Fruit fly (Drosophila melanogaster) whole organism, embryonic: ENCODE data around the gene ppk.

Source experiments
- Abd-B ChIP-seq: fragments of 200-800 bp; sonication (Bioruptor generic); optimal IDR thresholded peaks from 2 replicates; lab custom pipeline; 2018; ENCODE audit warnings: missing biosample characterization, mild to moderate bottlenecking, missing genetic modification characterization, moderate library complexity
- C15 ChIP-seq: fragments of 200-800 bp; sonication (Bioruptor generic); IDR thresholded peaks from 3 replicates; pipeline ENCODE4 v1.3.6; 2022; ENCODE audit warnings: missing biosample characterization, missing genetic modification characterization
- D ChIP-seq, 2 experiments: fragments of 200-800 bp in 1 of 2; fragments of >200 bp in 1 of 2; sonication (Bioruptor generic) in 1 of 2; optimal IDR thresholded peaks; 2 replicates in 1 of 2; 3 replicates in 1 of 2; lab custom pipeline; 2017; ENCODE audit warnings: mild to moderate bottlenecking in 1 of 2, missing biosample characterization in 1 of 2, missing genetic modification characterization in 1 of 2, missing genetic modification reagents in 1 of 2
- HLH4C ChIP-seq: fragments of 200-800 bp; sonication (Bioruptor generic); IDR thresholded peaks from 3 replicates; pipeline ENCODE4 v1.3.6; 2022; ENCODE audit warnings: missing biosample characterization, missing genetic modification characterization; ENCODE audit not compliant: partially characterized antibody
- NFAT ChIP-seq: fragments of 200-800 bp; sonication (Bioruptor generic); IDR thresholded peaks from 2 replicates; pipeline ENCODE4 v1.3.6; 2022; ENCODE audit warnings: missing biosample characterization, missing genetic modification characterization
- Rx ChIP-seq: fragments of 200-800 bp; sonication (Bioruptor generic); IDR thresholded peaks from 2 replicates; pipeline ENCODE4 v1.3.6; 2022; ENCODE audit warnings: missing biosample characterization, missing genetic modification characterization
- exex ChIP-seq: fragments of 200-800 bp; sonication (Bioruptor generic); optimal IDR thresholded peaks from 4 replicates; lab custom pipeline; 2018; ENCODE audit warnings: missing biosample characterization, mild to moderate bottlenecking, missing genetic modification characterization, moderate library complexity
- fd96Cb ChIP-seq: fragments of 200-800 bp; sonication (Bioruptor generic); optimal IDR thresholded peaks from 2 replicates; lab custom pipeline; 2018; ENCODE audit warnings: missing biosample characterization, mild to moderate bottlenecking, missing genetic modification characterization, moderate library complexity
- hbn ChIP-seq: fragments of 200-800 bp; sonication (Bioruptor generic); IDR thresholded peaks from 2 replicates; pipeline ENCODE4 v1.3.6; 2022; ENCODE audit warnings: missing biosample characterization, missing genetic modification characterization; ENCODE audit not compliant: partially characterized antibody
- kah ChIP-seq: fragments of 200-800 bp; sonication (Bioruptor generic); optimal IDR thresholded peaks from 2 replicates; lab custom pipeline; 2018; ENCODE audit warnings: missing biosample characterization, mild to moderate bottlenecking, missing genetic modification characterization
- lilli ChIP-seq: fragments of 200-800 bp; sonication (Bioruptor generic); optimal IDR thresholded peaks from 3 replicates; lab custom pipeline; 2016; ENCODE audit warnings: missing biosample characterization, missing genetic modification characterization

DNA sequence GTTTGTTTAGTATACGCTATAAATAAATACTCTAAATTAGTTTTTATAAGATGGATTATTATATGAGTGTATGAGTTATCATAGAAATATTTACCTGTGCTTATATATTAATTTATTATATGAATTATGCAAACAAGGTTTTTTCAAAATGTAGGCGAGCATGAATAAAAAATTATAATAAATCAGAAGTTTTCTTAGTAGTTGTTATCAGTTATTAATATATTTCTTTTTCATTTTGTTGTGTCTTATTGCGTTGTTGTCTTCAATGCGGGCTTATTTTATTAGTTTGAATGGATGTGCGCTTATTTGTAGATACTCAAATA is 25.2 kb downstream of the ppk start:
- TF ChIP-seq Abd-B (GFP tag; lab: Kevin White, UChicago): no peak
- TF ChIP-seq exex (tag; lab: Kevin White, UChicago): no peak
- no peak for TF ChIP-seq C15 (GFP tag; lab: Robert Waterston, UW)
- TF ChIP-seq lilli (GFP tag; lab: Kevin White, UChicago): no peak
- no peak for TF ChIP-seq NFAT (GFP tag; lab: Robert Waterston, UW)
- no peak for TF ChIP-seq HLH4C (GFP tag; lab: Robert Waterston, UW)
- no peak for TF ChIP-seq fd96Cb (tag; lab: Kevin White, UChicago)
- no peak for TF ChIP-seq kah
- no peak for TF ChIP-seq Rx (GFP tag; lab: Robert Waterston, UW)
- no peak for TF ChIP-seq D (optimal IDR thresholded peaks at IDR 0.05; lab: Kevin White, UChicago)
- TF ChIP-seq D (GFP tag; optimal IDR thresholded peaks at IDR 0.05; lab: Kevin White, UChicago): no peak
- no peak for TF ChIP-seq hbn (GFP tag; lab: Robert Waterston, UW)
